Worm (Caenorhabditis elegans): ENCODE measurements around the gene T22C8.4.

Gene T22C8.4

DNA sequence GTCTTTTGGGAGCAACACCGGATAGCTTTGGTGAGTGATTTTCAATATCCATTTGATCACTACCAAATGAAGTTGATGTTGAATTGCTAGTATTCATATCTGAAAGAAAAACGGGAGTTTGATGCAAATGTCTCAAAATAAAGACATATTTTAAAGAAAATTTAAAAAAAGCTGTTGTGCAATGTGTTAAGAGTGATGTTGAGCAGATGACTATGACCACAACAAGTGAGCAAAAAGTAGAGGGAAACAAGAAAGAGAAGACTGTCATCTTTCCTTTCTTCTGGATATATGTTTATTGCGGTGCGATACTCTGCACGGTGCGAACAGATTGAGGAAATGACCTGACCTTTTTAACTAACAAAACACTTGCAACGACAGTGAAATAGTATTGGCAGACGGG lies at the start of gene T22C8.4:
Gene T22C8.4 (minus strand): TSS at position 101 of the 400 bp plus-strand sequence.
- TF ChIP-seq mep-1 (tag; optimal IDR thresholded peaks at IDR 0.05): no peak
- TF ChIP-seq isw-1 (GFP tag; IDR thresholded peaks at IDR 0.05): no peak
- no peak for TF ChIP-seq ceh-82 (tag; optimal IDR thresholded peaks at IDR 0.05)
- no peak for TF ChIP-seq mab-9 (GFP tag; IDR thresholded peaks at IDR 0.05)
- no peak for TF ChIP-seq C16A3.4 (tag; optimal IDR thresholded peaks at IDR 0.05)
- TF ChIP-seq efl-1 (optimal IDR thresholded peaks at IDR 0.05): no peak
- no peak for TF ChIP-seq efl-1 (GFP tag; optimal IDR thresholded peaks at IDR 0.05 in 1 of 2)
- no peak for TF ChIP-seq nhr-77 (tag; optimal IDR thresholded peaks at IDR 0.05)
- no peak for TF ChIP-seq alr-1 (tag; optimal IDR thresholded peaks at IDR 0.05; ENCODE audit: borderline replicate concordance)
- TF ChIP-seq C34B4.2 (tag; optimal IDR thresholded peaks at IDR 0.05): no peak
- no peak for TF ChIP-seq unc-62 (GFP tag; optimal IDR thresholded peaks at IDR 0.05)

DNA sequence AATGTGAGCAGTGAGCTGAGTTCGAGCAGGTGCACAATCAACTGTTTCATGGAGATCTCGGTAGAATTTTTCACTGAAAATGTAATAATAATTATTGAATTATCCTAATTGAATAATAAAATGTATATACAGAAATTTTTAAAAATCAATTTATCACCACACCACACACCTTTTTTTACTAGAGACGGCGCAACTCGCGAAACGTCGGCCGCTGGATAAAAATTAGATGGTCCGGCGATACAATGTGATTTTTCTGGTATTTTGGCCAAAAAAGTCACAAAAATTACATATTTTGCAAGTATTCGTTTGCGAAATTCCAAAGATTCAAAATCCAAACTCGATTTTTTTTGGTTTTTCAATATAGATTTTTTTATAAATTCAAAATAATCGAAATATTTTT lies 47.5 kb upstream of the T22C8.4 start:
- TF ChIP-seq efl-1 (optimal IDR thresholded peaks at IDR 0.05) (no peak), efl-1 (GFP tag; optimal IDR thresholded peaks at IDR 0.05 in 1 of 2) (peak in 1 of 2 experiments; percentile 79), C34B4.2 (tag; optimal IDR thresholded peaks at IDR 0.05) (no peak)

DNA sequence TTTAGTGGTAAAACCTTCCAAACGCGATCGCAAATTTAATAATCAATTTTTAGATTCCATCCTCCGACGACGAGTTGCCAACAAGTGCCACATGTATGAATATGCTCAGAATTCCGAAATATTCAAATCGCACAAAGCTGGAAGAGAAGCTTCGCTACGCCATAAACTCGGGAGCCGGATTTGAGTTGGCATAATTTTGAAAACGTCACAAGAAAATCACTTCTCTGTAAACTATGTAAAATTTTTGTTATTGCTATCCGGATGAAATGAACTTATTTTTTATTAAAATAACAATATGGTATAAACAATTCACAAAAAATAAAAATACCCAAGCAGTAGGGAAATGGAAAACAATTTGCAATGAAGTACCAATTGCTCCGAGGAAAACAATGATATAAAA lies 45.6 kb upstream of the T22C8.4 start:
- TF ChIP-seq efl-1 (optimal IDR thresholded peaks at IDR 0.05) (no peak), efl-1 (GFP tag; optimal IDR thresholded peaks at IDR 0.05 in 1 of 2) (peak in 1 of 2 experiments; percentile 74), nhr-20 (tag; optimal IDR thresholded peaks at IDR 0.05) (no peak)

DNA sequence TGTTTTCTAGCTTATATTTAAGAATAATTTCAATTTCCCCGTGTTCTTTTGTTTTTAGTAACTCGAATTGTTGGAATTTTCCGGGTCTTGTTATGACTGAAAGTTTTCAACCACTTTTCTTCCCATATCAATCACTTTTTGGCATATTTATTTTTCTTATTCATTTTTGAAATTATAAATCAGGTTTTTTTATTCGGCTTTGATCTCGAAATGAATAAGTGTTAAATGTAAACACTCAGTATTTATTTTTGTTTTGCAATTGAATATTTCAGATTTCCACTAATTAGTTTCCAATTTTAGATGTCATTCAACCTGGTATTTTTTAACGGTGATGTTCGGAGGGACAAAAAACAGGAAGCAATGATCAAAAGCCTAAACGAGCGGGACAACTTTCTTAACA lies 41.2 kb upstream of the T22C8.4 start, which contains the start of gene etc-1:
Gene etc-1 (plus strand): TSS at position 301 of the 400 bp plus-strand sequence.
- TF ChIP-seq unc-86 (tag; optimal IDR thresholded peaks at IDR 0.05) (no peak), sup-37 (GFP tag; optimal IDR thresholded peaks at IDR 0.05) (no peak), hlh-4 (tag; optimal IDR thresholded peaks at IDR 0.05) (no peak), unc-98 (GFP tag; IDR thresholded peaks at IDR 0.05) (no peak), ceh-63 (GFP tag; optimal IDR thresholded peaks at IDR 0.05) (no peak), ama-1 (optimal IDR thresholded peaks at IDR 0.05) (no peak), elt-2 (tag; optimal IDR thresholded peaks at IDR 0.05) (no peak), hpl-2 (GFP tag; optimal IDR thresholded peaks at IDR 0.05) (no peak), mab-9 (GFP tag; IDR thresholded peaks at IDR 0.05) (no peak), nhr-19 (GFP tag; conservative IDR thresholded peaks at IDR 0.05) (no peak), nhr-28 (tag; optimal IDR thresholded peaks at IDR 0.05) (no peak), dsc-1 (tag; optimal IDR thresholded peaks at IDR 0.05) (no peak), C04F5.9 (tag; optimal IDR thresholded peaks at IDR 0.05) (no peak)

DNA sequence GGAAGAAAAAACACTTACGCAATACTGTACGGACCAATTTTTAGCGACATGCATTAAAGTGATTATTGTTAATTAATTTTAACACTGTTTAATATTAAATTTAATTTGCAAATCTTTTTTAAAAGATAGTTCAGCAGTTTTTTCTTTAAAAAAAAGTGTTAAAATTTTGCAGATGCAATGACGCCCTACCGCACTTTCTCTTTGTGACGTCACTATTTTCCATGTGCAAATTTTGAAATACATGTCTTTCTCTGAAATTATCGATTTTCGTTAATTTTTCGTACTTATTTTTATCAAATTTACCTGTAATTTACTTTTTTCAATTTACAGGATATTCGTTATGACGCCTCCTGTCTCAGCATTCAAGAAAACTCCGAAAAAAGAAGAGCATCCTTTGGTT lies 38.2 kb upstream of the T22C8.4 start, which contains the start of the genes piga-1 and eif-2Bepsilon:
Gene piga-1 (minus strand): TSS at position 174 of the 400 bp plus-strand sequence.
Gene eif-2Bepsilon (plus strand): TSS at position 331 of the 400 bp plus-strand sequence.
- no peak for TF ChIP-seq snu-23 (GFP tag; optimal IDR thresholded peaks at IDR 0.05)
- TF ChIP-seq pqm-1 (tag; optimal IDR thresholded peaks at IDR 0.05): no peak
- no peak for TF ChIP-seq C04F5.9 (tag; optimal IDR thresholded peaks at IDR 0.05)
- TF ChIP-seq lin-35 (GFP tag; optimal IDR thresholded peaks at IDR 0.05): peak; percentile 47 to 55
- TF ChIP-seq grh-1 (GFP tag; IDR thresholded peaks at IDR 0.05): no peak
- TF ChIP-seq swsn-7 (tag; optimal IDR thresholded peaks at IDR 0.05): peak; percentile 16
- no peak for TF ChIP-seq snpc-4 (tag; optimal IDR thresholded peaks at IDR 0.05)
- TF ChIP-seq tlp-1 (tag; optimal IDR thresholded peaks at IDR 0.05): no peak
- peak; percentile 69 for TF ChIP-seq xbp-1 (tag; optimal IDR thresholded peaks at IDR 0.05)
- TF ChIP-seq nhr-20 (tag; optimal IDR thresholded peaks at IDR 0.05): peak; percentile 33
- no peak for TF ChIP-seq egl-27 (tag; optimal IDR thresholded peaks at IDR 0.05)
- TF ChIP-seq nhr-47 (tag; optimal IDR thresholded peaks at IDR 0.05): peak; percentile 28
- TF ChIP-seq lin-14 (GFP tag; optimal IDR thresholded peaks at IDR 0.05): peak; percentile 63
- no peak for TF ChIP-seq lin-13 (GFP tag; optimal IDR thresholded peaks at IDR 0.05)
- TF ChIP-seq alr-1 (tag; optimal IDR thresholded peaks at IDR 0.05; ENCODE audit: borderline replicate concordance): no peak
- no peak for TF ChIP-seq fkh-10 (GFP tag; optimal IDR thresholded peaks at IDR 0.05)
- TF ChIP-seq F16B12.6 (tag; optimal IDR thresholded peaks at IDR 0.05): peak; percentile 32
- TF ChIP-seq aha-1 (tag; optimal IDR thresholded peaks at IDR 0.05): no peak
- TF ChIP-seq hlh-4 (tag; optimal IDR thresholded peaks at IDR 0.05): no peak
- no peak for TF ChIP-seq zip-4 (GFP tag; optimal IDR thresholded peaks at IDR 0.05)
- TF ChIP-seq lin-15B (tag; optimal IDR thresholded peaks at IDR 0.05): peak; percentile 30
- TF ChIP-seq ceh-63 (GFP tag; optimal IDR thresholded peaks at IDR 0.05): no peak
- no peak for TF ChIP-seq blmp-1 (tag; optimal IDR thresholded peaks at IDR 0.05)
- peak in 1 of 2 experiments; percentile 71 for TF ChIP-seq lsy-2 (tag; optimal IDR thresholded peaks at IDR 0.05)
- TF ChIP-seq efl-1 (optimal IDR thresholded peaks at IDR 0.05): peak; percentile 52 to 58
- TF ChIP-seq efl-1 (GFP tag; optimal IDR thresholded peaks at IDR 0.05 in 1 of 2): peak; percentile 57 to 92
- TF ChIP-seq ceh-82 (tag; optimal IDR thresholded peaks at IDR 0.05): peak in 2 of 3 experiments; percentile 11 to 41
- peak; percentile 59 for TF ChIP-seq skn-1 (tag; optimal IDR thresholded peaks at IDR 0.05)
- TF ChIP-seq C16A3.4 (tag; optimal IDR thresholded peaks at IDR 0.05): peak; percentile 46
- TF ChIP-seq dpl-1 (GFP tag; optimal IDR thresholded peaks at IDR 0.05): peak; percentile 31 to 63 (median 35)

Data from whole organism, L1 larva.